Worm (Caenorhabditis elegans): ENCODE measurements around the gene C05C10.3.

C05C10.3 gene

DNA sequence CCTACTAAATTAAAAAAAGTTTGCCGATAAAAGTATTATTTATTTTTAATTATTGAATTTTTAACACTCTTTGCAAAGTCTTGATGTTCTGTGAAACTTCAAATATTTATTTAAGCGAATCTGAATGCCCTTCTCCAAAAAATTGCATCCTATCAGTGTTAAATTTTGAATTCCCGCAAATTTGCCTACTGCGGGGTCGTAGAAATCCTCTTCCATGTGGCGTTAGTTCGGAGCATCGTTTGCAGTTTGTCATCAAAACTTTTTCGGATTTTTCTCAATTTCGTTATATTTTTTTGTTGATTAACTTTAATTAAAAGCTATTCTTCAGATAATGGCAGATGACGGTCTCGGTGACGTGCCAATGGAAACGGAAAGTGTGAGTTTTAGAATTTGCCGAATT, 3.7 kb upstream of the C05C10.3 start, which contains the start of gene ufd-3 (continued):
- peak in 1 of 2 experiments; percentile 31 for TF ChIP-seq daf-16 (GFP tag; optimal IDR thresholded peaks at IDR 0.05)
- TF ChIP-seq daf-16 (tag; optimal IDR thresholded peaks at IDR 0.05), result peak; percentile 15
- TF ChIP-seq attf-4 (tag; optimal IDR thresholded peaks at IDR 0.05), result no peak
- peak; percentile 66 for TF ChIP-seq rbr-2 (tag; optimal IDR thresholded peaks at IDR 0.05)
- TF ChIP-seq hmg-1.1 (GFP tag; IDR thresholded peaks at IDR 0.05), result no peak
- TF ChIP-seq Y5F2A.4 (GFP tag; optimal IDR thresholded peaks at IDR 0.05), result no peak
- TF ChIP-seq lin-29 (GFP tag; IDR thresholded peaks at IDR 0.05), result no peak
- TF ChIP-seq nhr-28 (tag; optimal IDR thresholded peaks at IDR 0.05), result peak; percentile 51
- TF ChIP-seq nhr-11 (tag; optimal IDR thresholded peaks at IDR 0.05), result peak; percentile 82
- peak; percentile 51 for TF ChIP-seq fkh-10 (GFP tag; optimal IDR thresholded peaks at IDR 0.05)
- TF ChIP-seq jun-1 (tag; optimal IDR thresholded peaks at IDR 0.05), result no peak
- no peak for TF ChIP-seq ztf-7 (tag; optimal IDR thresholded peaks at IDR 0.05)
- TF ChIP-seq daf-12 (tag; optimal IDR thresholded peaks at IDR 0.05), result no peak
- peak; percentile 99 for TF ChIP-seq mes-2 (tag; optimal IDR thresholded peaks at IDR 0.05; ENCODE audit: poor library complexity, severe bottlenecking)
- no peak for TF ChIP-seq fos-1 (tag; optimal IDR thresholded peaks at IDR 0.05)
- TF ChIP-seq dmd-6 (GFP tag; IDR thresholded peaks at IDR 0.05), result peak; percentile 63
- TF ChIP-seq unc-62 (GFP tag; optimal IDR thresholded peaks at IDR 0.05 in 1 of 2), result peak in 1 of 2 experiments; percentile 89
- TF ChIP-seq unc-62 (tag; optimal IDR thresholded peaks at IDR 0.05), result no peak
- TF ChIP-seq nhr-10 (tag; optimal IDR thresholded peaks at IDR 0.05), result no peak
- no peak for TF ChIP-seq lim-7 (GFP tag; IDR thresholded peaks at IDR 0.05)
- TF ChIP-seq skn-1 (tag; optimal IDR thresholded peaks at IDR 0.05), result no peak
- no peak for TF ChIP-seq zag-1 (tag; optimal IDR thresholded peaks at IDR 0.05)
- no peak for TF ChIP-seq zfp-2 (tag; optimal IDR thresholded peaks at IDR 0.05)
- TF ChIP-seq mdl-1 (tag; optimal IDR thresholded peaks at IDR 0.05), result peak in 1 of 2 experiments; percentile 24
- peak; percentile 80 for TF ChIP-seq nhr-6 (tag; optimal IDR thresholded peaks at IDR 0.05)
- TF ChIP-seq lin-13 (GFP tag; optimal IDR thresholded peaks at IDR 0.05), result peak; percentile 28
- peak; percentile 46; the same call in 1 of the 2 replicates for TF ChIP-seq pha-4 (GFP tag; IDR thresholded peaks at IDR 0.05)
- peak; percentile 59 for TF ChIP-seq pha-4 (tag; optimal IDR thresholded peaks at IDR 0.05)
- peak in 1 of 2 experiments; percentile 14; a peak in 1 of 4 replicates for TF ChIP-seq madf-5 (GFP tag; IDR thresholded peaks at IDR 0.05)
- TF ChIP-seq unc-130 (GFP tag; optimal IDR thresholded peaks at IDR 0.05), result peak; percentile 91
- no peak for TF ChIP-seq sdz-12 (GFP tag; optimal IDR thresholded peaks at IDR 0.05)
- peak; percentile 96 for TF ChIP-seq Y48G9A.11 (GFP tag; IDR thresholded peaks at IDR 0.05)
- no peak for TF ChIP-seq egl-27 (tag; optimal IDR thresholded peaks at IDR 0.05)
- peak; percentile 81 for TF ChIP-seq dmd-9 (GFP tag; IDR thresholded peaks at IDR 0.05)
- TF ChIP-seq spr-3 (GFP tag; optimal IDR thresholded peaks at IDR 0.05), result no peak
- no peak; the same call in 1 of the 2 replicates for TF ChIP-seq tra-1 (GFP tag; IDR thresholded peaks at IDR 0.05)
- TF ChIP-seq F26F4.8 (GFP tag; conservative IDR thresholded peaks at IDR 0.05), result no peak
- TF ChIP-seq F10B5.3 (tag; optimal IDR thresholded peaks at IDR 0.05), result no peak
- TF ChIP-seq ctbp-1 (GFP tag; IDR thresholded peaks at IDR 0.05), result 0 out of 2 replicates have a peak, but pooled peaks have one; percentile 31
- TF ChIP-seq ceh-82 (tag; optimal IDR thresholded peaks at IDR 0.05), result no peak
- no peak for TF ChIP-seq nhr-111 (GFP tag; optimal IDR thresholded peaks at IDR 0.05)
- TF ChIP-seq mep-1 (tag; optimal IDR thresholded peaks at IDR 0.05), result peak; percentile 82
- TF ChIP-seq aly-2 (tag; optimal IDR thresholded peaks at IDR 0.05), result no peak
- TF ChIP-seq ceh-20 (GFP tag; IDR thresholded peaks at IDR 0.05), result 0 out of 2 replicates have a peak, but pooled peaks have one; percentile 18
- TF ChIP-seq ama-1 (optimal IDR thresholded peaks at IDR 0.05), result peak; percentile 63
- no peak for TF ChIP-seq dmd-8 (GFP tag; IDR thresholded peaks at IDR 0.05)
- no peak for TF ChIP-seq ceh-62 (tag; optimal IDR thresholded peaks at IDR 0.05)
- TF ChIP-seq ztf-11 (tag; optimal IDR thresholded peaks at IDR 0.05), result no peak
- TF ChIP-seq hlh-11 (tag; optimal IDR thresholded peaks at IDR 0.05), result peak; percentile 53
- TF ChIP-seq duxl-1 (tag; optimal IDR thresholded peaks at IDR 0.05; ENCODE audit: poor library complexity), result peak; percentile 6
- no peak for TF ChIP-seq ceh-32 (tag; optimal IDR thresholded peaks at IDR 0.05; ENCODE audit: poor library complexity)
- peak; percentile 38 to 92 for TF ChIP-seq lsy-2 (tag; optimal IDR thresholded peaks at IDR 0.05)
- no peak for TF ChIP-seq mxl-2 (GFP tag; conservative IDR thresholded peaks at IDR 0.05)

Data from whole organism, L4 larva.